Worm (Caenorhabditis elegans) whole organism, L4 larva: ENCODE results near the gene C07B5.8.
A peak's percentile ranks its signal among the peaks of the same experiment; 100 is the strongest.

Source experiments
- D1046.2 ChIP-seq: fragments of 200-800 bp; sonication (Bioruptor generic); IDR thresholded peaks from 2 replicates; pipeline ENCODE4 v1.3.6; 2022; ENCODE audit warnings: missing genetic modification characterization, missing compliant biosample characterization
- F26F4.8 ChIP-seq: fragments of 200-800 bp; sonication (Bioruptor generic); conservative IDR thresholded peaks from 2 replicates; pipeline ENCODE4 v1.3.6; 2022; ENCODE audit warnings: missing genetic modification characterization, missing compliant biosample characterization
- F49E8.2 ChIP-seq: sonication (generic microtip); optimal IDR thresholded peaks from 2 replicates; lab custom pipeline; 2016; ENCODE audit warnings: missing compliant biosample characterization, mild to moderate bottlenecking, missing genetic modification characterization, borderline replicate concordance
- R02D3.7 ChIP-seq: fragments of 150-350 bp; sonication (generic microtip); optimal IDR thresholded peaks from 3 replicates; lab custom pipeline; 2014; ENCODE audit warnings: missing biosample characterization, missing genetic modification characterization
- T20F7.1 ChIP-seq: fragments of 200-800 bp; sonication (Bioruptor generic); optimal IDR thresholded peaks from 2 replicates; lab custom pipeline; 2018; ENCODE audit warnings: mild to moderate bottlenecking, missing genetic modification characterization, missing compliant biosample characterization
- Y75B8A.6 ChIP-seq: fragments of 200-800 bp; sonication (Bioruptor generic); IDR thresholded peaks from 2 replicates; pipeline ENCODE4 v1.3.6; 2022; ENCODE audit warnings: missing genetic modification reagents, missing genetic modification characterization, missing compliant biosample characterization
- ZK546.5 ChIP-seq, 2 experiments: sonication (generic microtip); optimal IDR thresholded peaks; 2 replicates each; lab custom pipeline; 2017; ENCODE audit warnings: missing biosample characterization in 2 of 2, missing genetic modification characterization in 2 of 2
- ama-1 ChIP-seq: fragments of 150-350 bp; optimal IDR thresholded peaks from 2 replicates; lab custom pipeline; 2014; ENCODE audit warnings: inconsistent platforms, mixed read lengths
- ceh-28 ChIP-seq: fragments of 150-350 bp; optimal IDR thresholded peaks from 2 replicates; lab custom pipeline; 2014; ENCODE audit warnings: missing biosample characterization, missing genetic modification reagents, missing genetic modification characterization
- ceh-82 ChIP-seq: sonication (generic microtip); optimal IDR thresholded peaks from 2 replicates; lab custom pipeline; 2017; ENCODE audit warnings: missing biosample characterization, missing genetic modification characterization
- cey-2 ChIP-seq: sonication (generic microtip); optimal IDR thresholded peaks from 3 replicates; lab custom pipeline; 2017; ENCODE audit warnings: missing genetic modification characterization, mild to moderate bottlenecking, missing compliant biosample characterization, antibody characterized with exemption, borderline replicate concordance; ENCODE audit not compliant: insufficient read depth
- daf-16 ChIP-seq, 3 experiments: sonication (generic microtip); optimal IDR thresholded peaks; 2 replicates each; lab custom pipeline; 2016 to 2017; ENCODE audit warnings: missing genetic modification characterization in 3 of 3, missing genetic modification reagents in 3 of 3, mild to moderate bottlenecking in 2 of 3, missing compliant biosample characterization in 2 of 3, missing biosample characterization in 1 of 3, moderate library complexity in 1 of 3
- daf-19 ChIP-seq: fragments of 200-800 bp; sonication (Bioruptor generic); conservative IDR thresholded peaks from 2 replicates; pipeline ENCODE4 v1.3.6; 2022; ENCODE audit warnings: missing genetic modification characterization, missing compliant biosample characterization
- dmd-6 ChIP-seq: fragments of 200-800 bp; sonication (Bioruptor generic); IDR thresholded peaks from 2 replicates; pipeline ENCODE4 v1.3.6; 2022; ENCODE audit warnings: missing genetic modification reagents, missing genetic modification characterization, missing compliant biosample characterization
- dmd-9 ChIP-seq: fragments of 200-800 bp; sonication (Bioruptor generic); IDR thresholded peaks from 2 replicates; pipeline ENCODE4 v1.3.6; 2022; ENCODE audit warnings: missing genetic modification reagents, missing genetic modification characterization, missing compliant biosample characterization
- dpl-1 ChIP-seq: fragments of 150-350 bp; optimal IDR thresholded peaks from 2 replicates; lab custom pipeline; 2014; ENCODE audit warnings: missing biosample characterization, missing genetic modification reagents, missing genetic modification characterization
- dve-1 ChIP-seq: sonication (generic microtip); optimal IDR thresholded peaks from 2 replicates; lab custom pipeline; 2017; ENCODE audit warnings: antibody characterized with exemption, mild to moderate bottlenecking, missing genetic modification characterization, missing compliant biosample characterization; ENCODE audit not compliant: insufficient read depth
- fkh-10 ChIP-seq: fragments of 150-350 bp; optimal IDR thresholded peaks from 2 replicates; lab custom pipeline; 2014; ENCODE audit warnings: missing biosample characterization, missing genetic modification reagents, missing genetic modification characterization
- fos-1 ChIP-seq: fragments of 150-350 bp; optimal IDR thresholded peaks from 2 replicates; lab custom pipeline; 2014; ENCODE audit warnings: missing biosample characterization, missing genetic modification characterization
- hif-1 ChIP-seq, 2 experiments: sonication (generic microtip); optimal IDR thresholded peaks; 2 replicates each; lab custom pipeline; 2016 to 2017; ENCODE audit warnings: missing compliant biosample characterization in 2 of 2, missing genetic modification characterization in 2 of 2, missing genetic modification reagents in 2 of 2, missing genotype in 2 of 2, mild to moderate bottlenecking in 1 of 2
- hlh-11 ChIP-seq: fragments of 200-800 bp; sonication (Bioruptor generic); optimal IDR thresholded peaks from 2 replicates; lab custom pipeline; 2018; ENCODE audit warnings: mild to moderate bottlenecking, missing genetic modification characterization, missing compliant biosample characterization
- hlh-30 ChIP-seq: sonication (generic microtip); optimal IDR thresholded peaks from 2 replicates; lab custom pipeline; 2017; ENCODE audit warnings: antibody characterized with exemption, mild to moderate bottlenecking, missing genetic modification characterization, missing compliant biosample characterization; ENCODE audit not compliant: insufficient read depth
- hmg-1.1 ChIP-seq: fragments of 200-800 bp; sonication (Bioruptor generic); IDR thresholded peaks from 2 replicates; pipeline ENCODE4 v1.3.6; 2022; ENCODE audit warnings: missing genetic modification reagents, missing genetic modification characterization, missing compliant biosample characterization
- lim-7 ChIP-seq: fragments of 200-800 bp; sonication (Bioruptor generic); IDR thresholded peaks from 2 replicates; pipeline ENCODE4 v1.3.6; 2022; ENCODE audit warnings: missing genetic modification characterization, missing compliant biosample characterization
- lin-13 ChIP-seq: fragments of 150-350 bp; optimal IDR thresholded peaks from 2 replicates; lab custom pipeline; 2014; ENCODE audit warnings: missing biosample characterization, missing genetic modification reagents, missing genetic modification characterization
- lin-15B ChIP-seq: fragments of 150-350 bp; sonication (generic microtip); optimal IDR thresholded peaks from 3 replicates; lab custom pipeline; 2014; ENCODE audit warnings: missing biosample characterization, missing genetic modification characterization
- lin-38 ChIP-seq: fragments of 200-800 bp; sonication (Bioruptor generic); IDR thresholded peaks from 2 replicates; pipeline ENCODE4 v1.3.6; 2022; ENCODE audit warnings: missing genetic modification reagents, missing genetic modification characterization, missing compliant biosample characterization
- lsy-2 ChIP-seq, 2 experiments: fragments of 150-350 bp in 1 of 2; sonication (generic microtip) in 1 of 2; optimal IDR thresholded peaks; 2 replicates each; lab custom pipeline; 2014 to 2017; ENCODE audit warnings: missing biosample characterization in 2 of 2, missing genetic modification characterization in 2 of 2
- madf-5 ChIP-seq, 2 experiments: fragments of 200-800 bp; sonication (Bioruptor generic); IDR thresholded peaks; 2 replicates each; pipeline ENCODE4 v1.3.6; 2022; ENCODE audit warnings: missing compliant biosample characterization in 2 of 2, missing genetic modification characterization in 2 of 2
- madf-9 ChIP-seq: fragments of 200-800 bp; sonication (Bioruptor generic); conservative IDR thresholded peaks from 2 replicates; pipeline ENCODE4 v1.3.6; 2022; ENCODE audit warnings: missing genetic modification reagents, missing genetic modification characterization, missing compliant biosample characterization
- mdl-1 ChIP-seq, 2 experiments: fragments of 150-350 bp in 1 of 2; sonication (generic microtip) in 1 of 2; optimal IDR thresholded peaks; 2 replicates each; lab custom pipeline; 2014 to 2017; ENCODE audit warnings: missing biosample characterization in 2 of 2, missing genetic modification characterization in 2 of 2
- mdt-29 ChIP-seq: fragments of 200-800 bp; sonication (Bioruptor generic); IDR thresholded peaks from 2 replicates; pipeline ENCODE4 v1.3.6; 2022; ENCODE audit warnings: missing genetic modification reagents, missing genetic modification characterization, missing compliant biosample characterization
- mes-2 ChIP-seq: sonication (generic microtip); optimal IDR thresholded peaks from 2 replicates; lab custom pipeline; 2016; ENCODE audit warnings: missing genotype, mild to moderate bottlenecking, missing genetic modification characterization, missing compliant biosample characterization; ENCODE audit not compliant: poor library complexity, severe bottlenecking
- nhr-102 ChIP-seq: sonication (generic microtip); optimal IDR thresholded peaks from 2 replicates; lab custom pipeline; 2016; ENCODE audit warnings: mild to moderate bottlenecking, missing genetic modification characterization, moderate library complexity, missing compliant biosample characterization
- nhr-11 ChIP-seq: fragments of 150-350 bp; optimal IDR thresholded peaks from 2 replicates; lab custom pipeline; 2014; ENCODE audit warnings: missing biosample characterization, missing genetic modification characterization
- nhr-237 ChIP-seq: sonication (generic microtip); optimal IDR thresholded peaks from 2 replicates; lab custom pipeline; 2017; ENCODE audit warnings: missing biosample characterization, missing genetic modification characterization
- nhr-28 ChIP-seq: fragments of 150-350 bp; optimal IDR thresholded peaks from 2 replicates; lab custom pipeline; 2014; ENCODE audit warnings: missing biosample characterization, missing genetic modification characterization
- nhr-41 ChIP-seq: fragments of 200-800 bp; sonication (Bioruptor generic); IDR thresholded peaks from 2 replicates; pipeline ENCODE4 v1.3.6; 2022; ENCODE audit warnings: missing genetic modification reagents, missing genetic modification characterization, missing compliant biosample characterization
- nhr-42 ChIP-seq: fragments of 200-800 bp; sonication (Bioruptor generic); IDR thresholded peaks from 2 replicates; pipeline ENCODE4 v1.3.6; 2022; ENCODE audit warnings: missing genetic modification characterization, missing compliant biosample characterization
- nhr-48 ChIP-seq: sonication (generic microtip); optimal IDR thresholded peaks from 2 replicates; lab custom pipeline; 2016; ENCODE audit warnings: mild to moderate bottlenecking, missing genetic modification characterization, missing compliant biosample characterization
- nhr-76 ChIP-seq: fragments of 150-350 bp; optimal IDR thresholded peaks from 2 replicates; lab custom pipeline; 2014; ENCODE audit warnings: missing biosample characterization, missing genetic modification characterization
- rbr-2 ChIP-seq: sonication (generic microtip); optimal IDR thresholded peaks from 2 replicates; lab custom pipeline; 2016; ENCODE audit warnings: missing genotype, missing genetic modification characterization, missing compliant biosample characterization
- snpc-1.2 ChIP-seq: fragments of 200-800 bp; sonication (Bioruptor generic); IDR thresholded peaks from 2 replicates; pipeline ENCODE4 v1.3.6; 2022; ENCODE audit warnings: missing genetic modification reagents, missing genetic modification characterization, missing compliant biosample characterization
- snpc-4 ChIP-seq: fragments of 150-350 bp; optimal IDR thresholded peaks from 2 replicates; lab custom pipeline; 2014; ENCODE audit warnings: missing biosample characterization, missing genetic modification characterization
- spr-3 ChIP-seq: fragments of 200-800 bp; sonication (Bioruptor generic); optimal IDR thresholded peaks from 2 replicates; lab custom pipeline; 2018; ENCODE audit warnings: mild to moderate bottlenecking, missing genetic modification characterization, missing compliant biosample characterization
- tra-1 ChIP-seq: fragments of 200-800 bp; sonication (Bioruptor generic); IDR thresholded peaks from 2 replicates; pipeline ENCODE4 v1.3.6; 2022; ENCODE audit warnings: missing genetic modification reagents, missing genetic modification characterization, missing compliant biosample characterization
- unc-62 ChIP-seq, 3 experiments: fragments of 150-350 bp in 1 of 3; sonication (generic microtip); optimal IDR thresholded peaks in 2 of 3; peaks in 1 of 3; 1 replicate in 1 of 3; 2 replicates in 2 of 3; lab custom pipeline; 2014 to 2017; ENCODE audit warnings: missing biosample characterization in 3 of 3, missing genetic modification characterization in 3 of 3, missing genetic modification reagents in 3 of 3, missing genotype in 1 of 3
- zfp-2 ChIP-seq: sonication (generic microtip); optimal IDR thresholded peaks from 2 replicates; lab custom pipeline; 2016; ENCODE audit warnings: mild to moderate bottlenecking, missing genetic modification characterization, missing compliant biosample characterization
- ztf-11 ChIP-seq: fragments of 150-350 bp; optimal IDR thresholded peaks from 2 replicates; lab custom pipeline; 2014; ENCODE audit warnings: missing biosample characterization, missing genetic modification characterization

The C07B5.8 gene

ce11 chrX:9544405-9544804 lies 7.8 kb upstream of the C07B5.8 start:
- no peak for TF ChIP-seq F49E8.2
- no peak for TF ChIP-seq ama-1 (lab: Kevin White, UChicago)
- TF ChIP-seq hlh-30 (tag; lab: Kevin White, UChicago): no peak
- no peak for TF ChIP-seq zfp-2 (tag; lab: Kevin White, UChicago)
- TF ChIP-seq fos-1: no peak
- no peak for TF ChIP-seq nhr-102 (tag; lab: Kevin White, UChicago)
- no peak for TF ChIP-seq ztf-11 (tag; lab: Kevin White, UChicago)
- no peak for TF ChIP-seq snpc-4
- no peak for TF ChIP-seq dmd-9 (GFP tag; lab: Robert Waterston, UW)
- no peak for TF ChIP-seq nhr-48 (tag; lab: Kevin White, UChicago)
- no peak for TF ChIP-seq ceh-28 (tag; lab: Kevin White, UChicago)
- TF ChIP-seq mdt-29: no peak
- peak; percentile 35 for TF ChIP-seq nhr-11 (tag; lab: Kevin White, UChicago)
- no peak for TF ChIP-seq nhr-41 (GFP tag; lab: Robert Waterston, UW)
- TF ChIP-seq lsy-2 (tag; optimal IDR thresholded peaks at IDR 0.05; lab: Kevin White, UChicago): peak in 1 of 2 experiments; percentile 2
- TF ChIP-seq lin-13 (GFP tag; lab: Kevin White, UChicago): no peak
- no peak for TF ChIP-seq lin-15B
- peak in 1 of 2 experiments; percentile 89 for TF ChIP-seq daf-16 (GFP tag; optimal IDR thresholded peaks at IDR 0.05; lab: Kevin White, UChicago)
- no peak for TF ChIP-seq daf-16 (tag; optimal IDR thresholded peaks at IDR 0.05; lab: Kevin White, UChicago)
- no peak for TF ChIP-seq Y75B8A.6 (GFP tag; lab: Robert Waterston, UW)
- TF ChIP-seq tra-1 (GFP tag; lab: Robert Waterston, UW): no peak
- no peak for TF ChIP-seq dmd-6 (GFP tag; lab: Robert Waterston, UW)
- no peak for TF ChIP-seq rbr-2
- no peak for TF ChIP-seq ceh-82 (tag; lab: Kevin White, UChicago)
- no peak for TF ChIP-seq hmg-1.1
- TF ChIP-seq dve-1 (tag; lab: Kevin White, UChicago): no peak
- TF ChIP-seq madf-5 (GFP tag; IDR thresholded peaks at IDR 0.05; lab: Robert Waterston, UW): no peak
- peak; percentile 24 for TF ChIP-seq nhr-28 (tag; lab: Kevin White, UChicago)
- no peak for TF ChIP-seq F26F4.8 (GFP tag; lab: Robert Waterston, UW)
- TF ChIP-seq R02D3.7 (tag; lab: Kevin White, UChicago): no peak
- TF ChIP-seq nhr-42: no peak
- TF ChIP-seq D1046.2 (GFP tag; lab: Robert Waterston, UW): no peak
- no peak for TF ChIP-seq fkh-10
- TF ChIP-seq lin-38 (GFP tag; lab: Robert Waterston, UW): no peak
- TF ChIP-seq lim-7: no peak
- TF ChIP-seq cey-2 (tag; lab: Kevin White, UChicago): no peak
- no peak for TF ChIP-seq ZK546.5 (tag; optimal IDR thresholded peaks at IDR 0.05; lab: Kevin White, UChicago)
- no peak for TF ChIP-seq spr-3 (GFP tag; lab: Kevin White, UChicago)
- TF ChIP-seq madf-9: no peak
- no peak for TF ChIP-seq nhr-237
- no peak for TF ChIP-seq nhr-76
- no peak for TF ChIP-seq dpl-1 (GFP tag; lab: Kevin White, UChicago)
- TF ChIP-seq mes-2 (tag; lab: Kevin White, UChicago): no peak
- TF ChIP-seq hif-1 (tag; optimal IDR thresholded peaks at IDR 0.05; lab: Kevin White, UChicago): no peak
- TF ChIP-seq unc-62 (GFP tag; optimal IDR thresholded peaks at IDR 0.05 in 1 of 2; lab: Kevin White, UChicago): peak in 1 of 2 experiments; percentile 70
- TF ChIP-seq unc-62 (tag; optimal IDR thresholded peaks at IDR 0.05; lab: Kevin White, UChicago): no peak
- no peak for TF ChIP-seq T20F7.1 (GFP tag; lab: Kevin White, UChicago)
- TF ChIP-seq daf-19 (GFP tag; lab: Robert Waterston, UW): no peak
- no peak for TF ChIP-seq snpc-1.2 (GFP tag; lab: Robert Waterston, UW)
- TF ChIP-seq mdl-1 (tag; optimal IDR thresholded peaks at IDR 0.05; lab: Kevin White, UChicago): peak in 1 of 2 experiments; percentile 16
- TF ChIP-seq hlh-11: peak; percentile 18
